Worm (Caenorhabditis elegans) whole organism, early embryonic: ENCODE measurements around the gene ZC178.2.
"Not testable (repeated sequence)": the region's sequence is repeated elsewhere in the genome, so short reads cannot be mapped to it uniquely, and the experiment has no call there.

Experiments used
- flt-1 ChIP-seq: fragments of 200-800 bp; sonication (Bioruptor generic); IDR thresholded peaks from 2 replicates; pipeline ENCODE4 v1.3.6; 2022; ENCODE audit warnings: missing genetic modification characterization, missing compliant biosample characterization
- hnd-1 ChIP-seq: sonication (generic microtip); optimal IDR thresholded peaks from 2 replicates; lab custom pipeline; 2016; ENCODE audit warnings: missing genetic modification characterization, missing compliant biosample characterization

- not testable (repeated sequence) for TF ChIP-seq flt-1 (GFP tag; lab: Robert Waterston, UW); hnd-1
These were observed 15.6 kb downstream of the ZC178.2 start, which contains the start of gene ZC190.10 for ce11 chrV:8696218-8696617.
